Worm (Caenorhabditis elegans): ENCODE measurements around the gene ZK899.7.
A peak's percentile ranks its signal among the peaks of the same experiment; 100 is the strongest.

Gene ZK899.7

DNA sequence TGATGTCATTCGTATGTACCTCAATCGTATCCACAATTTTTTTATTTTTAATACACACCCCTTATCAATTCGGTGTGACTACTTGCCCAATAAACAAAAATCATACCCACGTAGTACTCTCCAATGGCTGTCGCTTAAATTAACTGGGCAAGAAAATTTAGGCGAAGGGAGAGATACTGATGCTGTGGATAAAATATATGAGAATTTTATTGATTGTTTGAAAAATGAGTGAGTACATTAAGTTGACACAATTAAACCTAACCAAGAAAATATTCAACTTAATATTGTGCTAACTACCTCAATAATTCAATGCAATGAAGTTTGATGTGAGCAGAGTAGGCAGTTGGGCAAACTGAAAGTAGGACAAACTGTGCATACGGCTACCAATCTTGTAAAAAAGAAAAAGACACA lies 16.5 kb upstream of the ZK899.7 start:
- peak; percentile 99 for TF ChIP-seq pha-4 (tag; optimal IDR thresholded peaks at IDR 0.05)
- no peak for TF ChIP-seq mml-1 (tag; optimal IDR thresholded peaks at IDR 0.05)
- TF ChIP-seq egl-27 (tag; optimal IDR thresholded peaks at IDR 0.05): peak; percentile 93
- TF ChIP-seq ztf-4 (tag; optimal IDR thresholded peaks at IDR 0.05): peak; percentile 91
- peak; percentile 97 for TF ChIP-seq unc-62 (GFP tag; optimal IDR thresholded peaks at IDR 0.05)
- peak; percentile 94 for TF ChIP-seq R02D3.7 (tag; optimal IDR thresholded peaks at IDR 0.05)
- TF ChIP-seq jun-1 (tag; optimal IDR thresholded peaks at IDR 0.05): peak; percentile 100
- peak; percentile 99 for TF ChIP-seq egl-5 (tag; optimal IDR thresholded peaks at IDR 0.05)
- peak; percentile 99 for TF ChIP-seq aly-2 (tag; optimal IDR thresholded peaks at IDR 0.05)
- TF ChIP-seq nhr-43 (tag; optimal IDR thresholded peaks at IDR 0.05; ENCODE audit: poor library complexity, severe bottlenecking): peak; percentile 99
- peak in 1 of 2 experiments; percentile 82 for TF ChIP-seq eor-1 (tag; optimal IDR thresholded peaks at IDR 0.05)
- peak; percentile 99 for TF ChIP-seq nhr-77 (tag; optimal IDR thresholded peaks at IDR 0.05)
- TF ChIP-seq unc-39 (tag; optimal IDR thresholded peaks at IDR 0.05): peak; percentile 75
- peak; percentile 51 for TF ChIP-seq nhr-67 (tag; optimal IDR thresholded peaks at IDR 0.05)
- peak; percentile 93 for TF ChIP-seq zag-1 (tag; optimal IDR thresholded peaks at IDR 0.05)
- peak; percentile 97 for TF ChIP-seq ceh-82 (tag; optimal IDR thresholded peaks at IDR 0.05)
- TF ChIP-seq ZK546.5 (tag; optimal IDR thresholded peaks at IDR 0.05): peak; percentile 75
- peak; percentile 98 for TF ChIP-seq nhr-11 (tag; optimal IDR thresholded peaks at IDR 0.05)
- TF ChIP-seq nhr-76 (tag; optimal IDR thresholded peaks at IDR 0.05): peak; percentile 89
- TF ChIP-seq ztf-11 (tag; optimal IDR thresholded peaks at IDR 0.05): peak; percentile 72
- peak; percentile 100 for TF ChIP-seq fkh-10 (GFP tag; optimal IDR thresholded peaks at IDR 0.05)
- TF ChIP-seq mdl-1 (tag; optimal IDR thresholded peaks at IDR 0.05): peak; percentile 79
- TF ChIP-seq nhr-28 (tag; optimal IDR thresholded peaks at IDR 0.05): peak; percentile 100
- peak; percentile 96 for TF ChIP-seq lin-39 (tag; optimal IDR thresholded peaks at IDR 0.05)
- TF ChIP-seq ceh-28 (tag; optimal IDR thresholded peaks at IDR 0.05): peak; percentile 100
- peak; percentile 90 for TF ChIP-seq pqm-1 (tag; optimal IDR thresholded peaks at IDR 0.05)
- TF ChIP-seq fkh-2 (tag; optimal IDR thresholded peaks at IDR 0.05): peak; percentile 99
- TF ChIP-seq nhr-25 (tag; optimal IDR thresholded peaks at IDR 0.05): peak; percentile 96
- TF ChIP-seq elt-3 (tag; optimal IDR thresholded peaks at IDR 0.05): peak; percentile 96 to 98 (median 97)
- peak; percentile 90 for TF ChIP-seq elt-2 (tag; optimal IDR thresholded peaks at IDR 0.05)
- no peak for TF ChIP-seq ceh-9 (tag; optimal IDR thresholded peaks at IDR 0.05)
- TF ChIP-seq lsy-12 (tag; optimal IDR thresholded peaks at IDR 0.05): peak; percentile 97
- TF ChIP-seq skn-1 (tag; optimal IDR thresholded peaks at IDR 0.05): peak; percentile 99
- peak; percentile 98 for TF ChIP-seq nhr-237 (tag; optimal IDR thresholded peaks at IDR 0.05)
- peak; percentile 98 for TF ChIP-seq nfya-1 (tag; optimal IDR thresholded peaks at IDR 0.05; ENCODE audit: insufficient read depth)
- TF ChIP-seq elt-1 (tag; optimal IDR thresholded peaks at IDR 0.05): peak; percentile 89
- TF ChIP-seq daf-12 (tag; optimal IDR thresholded peaks at IDR 0.05): peak; percentile 88
- peak; percentile 28 for TF ChIP-seq nhr-12 (tag; optimal IDR thresholded peaks at IDR 0.05)
- peak; percentile 99 for TF ChIP-seq tbx-2 (tag; optimal IDR thresholded peaks at IDR 0.05)
- peak; percentile 94 for TF ChIP-seq snpc-4 (tag; optimal IDR thresholded peaks at IDR 0.05)
- TF ChIP-seq lin-15B (tag; optimal IDR thresholded peaks at IDR 0.05): peak; percentile 63
- TF ChIP-seq ama-1 (optimal IDR thresholded peaks at IDR 0.05): no peak
- peak; percentile 99 for TF ChIP-seq nhr-23 (tag; optimal IDR thresholded peaks at IDR 0.05)
- peak; percentile 82 for TF ChIP-seq ceh-16 (tag; optimal IDR thresholded peaks at IDR 0.05)
- peak; percentile 99 for TF ChIP-seq hmg-11 (tag; optimal IDR thresholded peaks at IDR 0.05)
- peak; percentile 3 for TF ChIP-seq sea-2 (GFP tag; optimal IDR thresholded peaks at IDR 0.05)
- peak; percentile 97 for TF ChIP-seq fos-1 (tag; optimal IDR thresholded peaks at IDR 0.05)
